Fruit fly (Drosophila melanogaster): ENCODE measurements around the gene CG6793.

The CG6793 gene

DNA sequence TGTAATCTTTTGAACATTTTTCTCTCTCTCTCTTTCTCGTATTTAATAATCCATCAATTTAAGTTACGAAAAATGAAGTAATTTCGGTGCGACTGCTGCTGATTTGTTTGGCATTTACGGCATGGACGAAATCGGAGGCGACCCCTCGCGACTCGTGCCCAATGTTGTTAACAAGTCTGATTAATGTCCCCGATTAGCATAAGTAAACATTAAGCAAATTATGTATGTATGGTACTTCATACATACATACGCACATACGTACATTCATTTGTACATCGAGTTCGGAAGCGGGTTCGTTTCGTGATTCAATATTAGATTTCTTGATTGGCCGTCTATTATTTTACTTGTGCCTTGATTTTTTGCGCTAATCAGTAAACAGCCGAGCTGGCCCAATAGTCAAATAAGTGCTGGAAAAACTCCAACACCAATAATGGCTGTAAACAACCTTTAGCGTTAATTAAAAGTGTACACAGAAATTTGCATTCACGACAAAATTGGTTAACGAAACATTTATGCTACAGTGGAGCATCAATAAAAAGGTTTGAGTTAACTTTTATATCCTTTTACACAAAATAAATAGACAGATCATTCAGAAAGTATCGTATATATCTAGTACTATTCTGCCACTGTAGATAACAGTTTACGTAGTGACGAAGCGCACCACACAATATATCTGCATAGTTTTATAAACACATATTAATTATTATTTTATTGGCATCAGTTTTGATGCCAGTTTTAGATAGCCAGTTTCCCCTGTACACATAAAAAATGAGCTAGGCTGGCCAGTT is 48.9 kb downstream of the CG6793 start (continued):
- TF ChIP-seq ci (GFP tag; IDR thresholded peaks at IDR 0.05), result 0 out of 3 replicates have a peak, but pooled peaks have one; percentile 38
- peak; percentile 38 for TF ChIP-seq CG6813 (GFP tag; optimal IDR thresholded peaks at IDR 0.05)
- TF ChIP-seq CG13775 (GFP tag; optimal IDR thresholded peaks at IDR 0.05), result peak; percentile 33
- peak; percentile 15 for TF ChIP-seq eyg (GFP tag; optimal IDR thresholded peaks at IDR 0.05)
- peak; percentile 20 for TF ChIP-seq sd (tag; optimal IDR thresholded peaks at IDR 0.05)
- peak; percentile 65 for TF ChIP-seq Asciz (GFP tag; optimal IDR thresholded peaks at IDR 0.05)
- peak; percentile 57 for TF ChIP-seq CG9727 (GFP tag; optimal IDR thresholded peaks at IDR 0.05)
- peak; percentile 65 for TF ChIP-seq NfI (GFP tag; optimal IDR thresholded peaks at IDR 0.05)
- TF ChIP-seq CG17612 (GFP tag; IDR thresholded peaks at IDR 0.05), result peak; percentile 69; the same call in 1 of the 2 replicates
- TF ChIP-seq Sox102F (GFP tag; optimal IDR thresholded peaks at IDR 0.05), result peak; percentile 68
- TF ChIP-seq CG9797 (GFP tag; optimal IDR thresholded peaks at IDR 0.05), result no peak
- TF ChIP-seq Dbx (GFP tag; IDR thresholded peaks at IDR 0.05), result peak; percentile 55; the same call in 1 of the 3 replicates
- TF ChIP-seq Bteb2 (GFP tag; optimal IDR thresholded peaks at IDR 0.05), result peak; percentile 47
- no peak for TF ChIP-seq pzg (GFP tag; optimal IDR thresholded peaks at IDR 0.05)
- no peak for TF ChIP-seq CG3065 (GFP tag; optimal IDR thresholded peaks at IDR 0.05)
- TF ChIP-seq CG3847 (GFP tag; IDR thresholded peaks at IDR 0.05), result peak; percentile 75
- peak; percentile 44 for TF ChIP-seq kay (GFP tag; optimal IDR thresholded peaks at IDR 0.05)
- TF ChIP-seq lov (optimal IDR thresholded peaks at IDR 0.05), result no peak
- no peak for TF ChIP-seq lov (GFP tag; IDR thresholded peaks at IDR 0.05)
- TF ChIP-seq toy (GFP tag; IDR thresholded peaks at IDR 0.05), result no peak
- TF ChIP-seq BtbVII (GFP tag; optimal IDR thresholded peaks at IDR 0.05), result peak; percentile 77
- no peak for TF ChIP-seq Fer2 (tag; optimal IDR thresholded peaks at IDR 0.05)
- TF ChIP-seq D19B (GFP tag; optimal IDR thresholded peaks at IDR 0.05), result peak; percentile 54
- TF ChIP-seq Kr (GFP tag; optimal IDR thresholded peaks at IDR 0.05), result no peak
- peak; percentile 43 for TF ChIP-seq CG15514 (GFP tag; optimal IDR thresholded peaks at IDR 0.05)
- TF ChIP-seq vnd (GFP tag; IDR thresholded peaks at IDR 0.05; ENCODE audit: partially characterized antibody), result no peak
- no peak for TF ChIP-seq CG6254 (GFP tag; optimal IDR thresholded peaks at IDR 0.05)
- peak; percentile 53 for TF ChIP-seq odd (GFP tag; optimal IDR thresholded peaks at IDR 0.05)
- TF ChIP-seq bbx (GFP tag; IDR thresholded peaks at IDR 0.05; ENCODE audit: partially characterized antibody), result no peak
- no peak for TF ChIP-seq ato (GFP tag; IDR thresholded peaks at IDR 0.05; ENCODE audit: partially characterized antibody)
- peak; percentile 1 for TF ChIP-seq CG3407 (GFP tag; optimal IDR thresholded peaks at IDR 0.05)
- TF ChIP-seq Bdp1 (GFP tag; optimal IDR thresholded peaks at IDR 0.05), result no peak
- TF ChIP-seq sisA (GFP tag; IDR thresholded peaks at IDR 0.05), result peak; percentile 67; the same call in 1 of the 2 replicates
- peak; percentile 38 for TF ChIP-seq Ravus (GFP tag; IDR thresholded peaks at IDR 0.05)
- no peak for TF ChIP-seq Camta (GFP tag; optimal IDR thresholded peaks at IDR 0.05)
- TF ChIP-seq CG2678 (tag; optimal IDR thresholded peaks at IDR 0.05), result peak; percentile 81
- TF ChIP-seq Nf-YB (GFP tag; optimal IDR thresholded peaks at IDR 0.05), result peak; percentile 24
- peak; percentile 25 for TF ChIP-seq CG10274 (GFP tag; optimal IDR thresholded peaks at IDR 0.05)
- no peak for TF ChIP-seq CG3163 (GFP tag; optimal IDR thresholded peaks at IDR 0.05)
- TF ChIP-seq Dll (GFP tag; IDR thresholded peaks at IDR 0.05; ENCODE audit: partially characterized antibody), result no peak
- peak; percentile 69 for TF ChIP-seq PHDP (tag; optimal IDR thresholded peaks at IDR 0.05)
- peak; percentile 38 for TF ChIP-seq CG13894 (tag; optimal IDR thresholded peaks at IDR 0.05)
- TF ChIP-seq sim (GFP tag; IDR thresholded peaks at IDR 0.05), result no peak
- TF ChIP-seq gsb-n (tag; optimal IDR thresholded peaks at IDR 0.05), result no peak
- TF ChIP-seq CG4854 (GFP tag; optimal IDR thresholded peaks at IDR 0.05), result no peak
- TF ChIP-seq CG7987 (GFP tag; optimal IDR thresholded peaks at IDR 0.05), result peak; percentile 49
- TF ChIP-seq CG17328 (GFP tag; IDR thresholded peaks at IDR 0.05), result no peak
- TF ChIP-seq CG1602 (GFP tag; optimal IDR thresholded peaks at IDR 0.05), result peak; percentile 41
- no peak for TF ChIP-seq CG11560 (tag; IDR thresholded peaks at IDR 0.05)
